Worm (Caenorhabditis elegans) whole organism, L3 larva: ENCODE results near the gene F07C6.2.
A peak's percentile ranks its signal among the peaks of the same experiment; 100 is the strongest.

Source experiments
- R02D3.7 ChIP-seq: fragments of 150-350 bp; optimal IDR thresholded peaks from 2 replicates; lab custom pipeline; 2014; ENCODE audit warnings: missing biosample characterization, missing genetic modification characterization
- ZK546.5 ChIP-seq: sonication (generic microtip); optimal IDR thresholded peaks from 2 replicates; lab custom pipeline; 2017; ENCODE audit warnings: missing biosample characterization, missing genetic modification characterization
- aly-2 ChIP-seq: fragments of 150-350 bp; optimal IDR thresholded peaks from 2 replicates; lab custom pipeline; 2014; ENCODE audit warnings: missing biosample characterization, missing genetic modification characterization
- ama-1 ChIP-seq: fragments of 150-350 bp; optimal IDR thresholded peaks from 2 replicates; lab custom pipeline; 2018
- ceh-16 ChIP-seq: sonication (generic microtip); optimal IDR thresholded peaks from 2 replicates; lab custom pipeline; 2017; ENCODE audit warnings: missing biosample characterization, missing genetic modification characterization
- ceh-82 ChIP-seq: fragments of 150-350 bp; optimal IDR thresholded peaks from 2 replicates; lab custom pipeline; 2014; ENCODE audit warnings: missing biosample characterization, missing genetic modification characterization
- ceh-9 ChIP-seq: sonication (generic microtip); optimal IDR thresholded peaks from 2 replicates; lab custom pipeline; 2018; ENCODE audit warnings: missing biosample characterization, missing genetic modification characterization
- daf-12 ChIP-seq: fragments of 150-350 bp; optimal IDR thresholded peaks from 2 replicates; lab custom pipeline; 2014; ENCODE audit warnings: missing biosample characterization, missing genetic modification reagents, missing genetic modification characterization
- egl-27 ChIP-seq: sonication (generic microtip); optimal IDR thresholded peaks from 4 replicates; lab custom pipeline; 2017; ENCODE audit warnings: missing biosample characterization, missing genetic modification reagents, missing genetic modification characterization
- egl-5 ChIP-seq: fragments of 150-350 bp; optimal IDR thresholded peaks from 2 replicates; lab custom pipeline; 2017; ENCODE audit warnings: missing biosample characterization, missing genetic modification reagents, missing genetic modification characterization, inconsistent platforms
- elt-2 ChIP-seq: sonication (generic microtip); optimal IDR thresholded peaks from 2 replicates; lab custom pipeline; 2016; ENCODE audit warnings: missing genetic modification reagents, mild to moderate bottlenecking, missing genetic modification characterization, missing compliant biosample characterization
- eor-1 ChIP-seq, 2 experiments: fragments of 150-350 bp; optimal IDR thresholded peaks; 2 replicates each; lab custom pipeline; 2014 to 2018; ENCODE audit warnings: missing biosample characterization in 2 of 2, missing genetic modification characterization in 2 of 2
- fkh-10 ChIP-seq: sonication (generic microtip); optimal IDR thresholded peaks from 2 replicates; lab custom pipeline; 2017; ENCODE audit warnings: missing biosample characterization, missing genetic modification reagents, missing genetic modification characterization
- fkh-2 ChIP-seq: fragments of 150-350 bp; optimal IDR thresholded peaks from 2 replicates; lab custom pipeline; 2014; ENCODE audit warnings: missing biosample characterization, missing genetic modification reagents, missing genetic modification characterization
- hmg-11 ChIP-seq: sonication (generic microtip); optimal IDR thresholded peaks from 2 replicates; lab custom pipeline; 2016; ENCODE audit warnings: missing genetic modification characterization, missing compliant biosample characterization
- jun-1 ChIP-seq: fragments of 150-350 bp; optimal IDR thresholded peaks from 2 replicates; lab custom pipeline; 2014; ENCODE audit warnings: missing biosample characterization, missing genetic modification reagents, missing genetic modification characterization
- lin-15B ChIP-seq: fragments of 150-350 bp; optimal IDR thresholded peaks from 2 replicates; lab custom pipeline; 2014; ENCODE audit warnings: missing biosample characterization, missing genetic modification characterization
- lin-39 ChIP-seq: fragments of 150-350 bp; optimal IDR thresholded peaks from 2 replicates; lab custom pipeline; 2018; ENCODE audit warnings: missing biosample characterization, missing genetic modification reagents, missing genetic modification characterization
- lsy-12 ChIP-seq: sonication (generic microtip); optimal IDR thresholded peaks from 2 replicates; lab custom pipeline; 2016; ENCODE audit warnings: mild to moderate bottlenecking, missing genetic modification characterization, missing compliant biosample characterization
- mdl-1 ChIP-seq: fragments of 150-350 bp; optimal IDR thresholded peaks from 2 replicates; lab custom pipeline; 2014; ENCODE audit warnings: missing biosample characterization, missing genetic modification characterization
- mml-1 ChIP-seq: fragments of 150-350 bp; sonication (generic microtip); optimal IDR thresholded peaks from 3 replicates; lab custom pipeline; 2014; ENCODE audit warnings: missing biosample characterization, missing genetic modification characterization
- nfya-1 ChIP-seq: sonication (generic microtip); optimal IDR thresholded peaks from 2 replicates; lab custom pipeline; 2017; ENCODE audit warnings: missing genetic modification characterization, mild to moderate bottlenecking, missing compliant biosample characterization, antibody characterized with exemption, moderate library complexity; ENCODE audit not compliant: insufficient read depth
- nhr-11 ChIP-seq: fragments of 150-350 bp; optimal IDR thresholded peaks from 2 replicates; lab custom pipeline; 2014; ENCODE audit warnings: missing biosample characterization, missing genetic modification characterization
- nhr-12 ChIP-seq: fragments of 150-350 bp; optimal IDR thresholded peaks from 2 replicates; lab custom pipeline; 2014; ENCODE audit warnings: missing biosample characterization, missing genetic modification characterization
- nhr-23 ChIP-seq: fragments of 150-350 bp; optimal IDR thresholded peaks from 2 replicates; lab custom pipeline; 2014; ENCODE audit warnings: missing biosample characterization, missing genetic modification reagents, missing genetic modification characterization
- nhr-237 ChIP-seq: fragments of 150-350 bp; optimal IDR thresholded peaks from 2 replicates; lab custom pipeline; 2014; ENCODE audit warnings: missing biosample characterization, missing genetic modification characterization
- nhr-25 ChIP-seq: sonication (generic microtip); optimal IDR thresholded peaks from 2 replicates; lab custom pipeline; 2017; ENCODE audit warnings: missing biosample characterization, missing genetic modification characterization
- nhr-67 ChIP-seq: fragments of 150-350 bp; optimal IDR thresholded peaks from 2 replicates; lab custom pipeline; 2014; ENCODE audit warnings: missing biosample characterization, missing genetic modification characterization
- nhr-76 ChIP-seq: fragments of 150-350 bp; sonication (generic microtip); optimal IDR thresholded peaks from 5 replicates; lab custom pipeline; 2014; ENCODE audit warnings: missing biosample characterization, missing genetic modification characterization
- pha-4 ChIP-seq: fragments of 150-350 bp; optimal IDR thresholded peaks from 2 replicates; lab custom pipeline; 2014; ENCODE audit warnings: missing biosample characterization, missing genetic modification reagents, missing genetic modification characterization
- sea-2 ChIP-seq: fragments of 150-350 bp; sonication (generic microtip); optimal IDR thresholded peaks from 4 replicates; lab custom pipeline; 2014; ENCODE audit warnings: missing biosample characterization, missing genetic modification reagents, missing genetic modification characterization
- skn-1 ChIP-seq: fragments of 150-350 bp; optimal IDR thresholded peaks from 2 replicates; lab custom pipeline; 2014; ENCODE audit warnings: missing biosample characterization, missing genetic modification characterization
- snpc-4 ChIP-seq: fragments of 150-350 bp; optimal IDR thresholded peaks from 2 replicates; lab custom pipeline; 2014; ENCODE audit warnings: missing biosample characterization, missing genetic modification characterization

The F07C6.2 gene

DNA sequence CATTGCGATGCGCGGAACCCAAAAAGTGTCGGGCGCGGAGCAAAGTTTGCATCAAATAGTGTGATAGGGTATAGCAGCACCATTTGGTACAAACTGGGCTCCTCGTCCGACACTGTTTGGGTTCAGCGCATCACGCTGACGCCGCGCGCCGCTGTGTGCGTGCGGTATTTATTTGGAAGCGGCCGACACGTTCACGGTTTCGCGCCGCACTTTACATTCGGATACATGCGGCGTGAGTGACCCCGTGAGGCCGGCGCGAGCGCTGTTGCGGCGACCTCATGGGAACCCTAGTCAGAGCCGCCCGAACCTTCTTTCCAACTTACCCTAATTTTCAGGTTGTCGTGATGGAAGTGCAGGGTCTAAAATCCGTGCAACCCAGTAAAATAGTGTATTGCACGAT lies 10.0 kb upstream of the F07C6.2 start:
- TF ChIP-seq R02D3.7 (tag; lab: Kevin White, UChicago) (no peak), jun-1 (tag; lab: Kevin White, UChicago) (no peak), skn-1 (tag; lab: Kevin White, UChicago) (no peak)

DNA sequence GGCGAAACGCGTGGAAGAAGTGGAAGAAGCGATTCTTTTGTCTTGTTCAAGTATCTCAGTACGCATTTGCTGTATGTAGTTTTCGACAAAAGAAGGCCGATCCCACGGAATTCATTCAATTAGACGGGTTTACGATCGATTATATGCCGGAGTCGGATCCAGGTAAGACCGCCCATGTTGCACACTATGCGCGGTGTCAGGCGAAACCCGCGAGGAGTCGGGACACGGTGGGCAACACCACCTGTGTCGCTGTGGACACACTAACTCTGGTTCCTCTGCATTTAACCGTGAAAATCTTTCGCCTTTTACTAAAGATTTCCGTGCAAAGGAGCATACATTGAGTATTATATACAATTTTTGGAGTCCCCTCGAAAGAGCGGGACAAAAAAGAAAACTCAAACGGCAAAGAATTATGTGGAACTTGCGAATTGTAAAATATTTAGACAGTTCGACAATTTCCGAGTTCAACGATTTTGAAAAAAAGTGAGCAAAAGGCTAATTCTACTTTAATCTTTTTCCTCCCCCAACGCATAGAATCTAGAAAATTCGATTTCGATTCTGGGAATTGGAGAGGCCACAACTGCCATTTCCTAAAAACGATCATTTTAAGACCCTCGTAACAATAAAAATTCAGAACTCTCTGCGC lies 9.0 kb upstream of the F07C6.2 start:
- no peak for TF ChIP-seq eor-1 (tag; optimal IDR thresholded peaks at IDR 0.05; lab: Kevin White, UChicago)
- no peak for TF ChIP-seq jun-1 (tag; lab: Kevin White, UChicago)
- TF ChIP-seq aly-2 (tag; lab: Kevin White, UChicago): no peak
- no peak for TF ChIP-seq nhr-12 (tag; lab: Kevin White, UChicago)
- no peak for TF ChIP-seq nhr-11 (tag; lab: Kevin White, UChicago)
- TF ChIP-seq nhr-76: no peak
- TF ChIP-seq lin-39: no peak
- no peak for TF ChIP-seq ceh-9 (tag; lab: Kevin White, UChicago)
- no peak for TF ChIP-seq egl-5 (tag; lab: Kevin White, UChicago)
- no peak for TF ChIP-seq ama-1
- no peak for TF ChIP-seq ceh-16 (tag; lab: Kevin White, UChicago)
- no peak for TF ChIP-seq ZK546.5 (tag; lab: Kevin White, UChicago)
- no peak for TF ChIP-seq ceh-82 (tag; lab: Kevin White, UChicago)
- TF ChIP-seq egl-27 (tag; lab: Kevin White, UChicago): no peak
- no peak for TF ChIP-seq lsy-12
- no peak for TF ChIP-seq nhr-67 (tag; lab: Kevin White, UChicago)
- no peak for TF ChIP-seq sea-2 (GFP tag; lab: Kevin White, UChicago)
- no peak for TF ChIP-seq hmg-11 (tag; lab: Kevin White, UChicago)
- TF ChIP-seq nhr-23 (tag; lab: Kevin White, UChicago): no peak

DNA sequence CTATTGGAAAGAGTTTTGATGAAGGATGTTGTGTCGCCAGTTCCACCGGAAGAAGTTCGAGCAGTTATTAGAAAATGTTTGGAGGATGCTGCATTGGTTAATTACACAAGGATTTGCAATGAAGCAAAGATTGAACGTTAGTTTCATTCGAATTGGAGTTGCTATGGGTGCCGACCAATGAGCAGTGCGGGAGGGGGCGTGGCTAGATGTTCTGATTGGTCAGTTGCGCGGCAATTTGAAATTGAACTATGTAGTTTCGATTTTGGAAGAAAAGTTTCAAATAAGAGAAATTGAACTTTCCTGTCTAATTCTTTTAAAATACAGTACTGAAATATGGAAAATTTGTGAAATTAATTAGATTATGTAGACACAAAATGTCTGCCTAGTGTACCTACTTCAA lies 7.8 kb upstream of the F07C6.2 start:
- TF ChIP-seq pha-4 (tag; lab: Kevin White, UChicago) (no peak), fkh-10 (GFP tag; lab: Kevin White, UChicago) (no peak), lin-15B (tag; lab: Kevin White, UChicago) (no peak), lin-39 (no peak), ceh-9 (tag; lab: Kevin White, UChicago) (no peak), daf-12 (tag; lab: Kevin White, UChicago) (no peak), nfya-1 (tag; lab: Kevin White, UChicago) (peak; percentile 67), nhr-25 (tag; lab: Kevin White, UChicago) (no peak)

DNA sequence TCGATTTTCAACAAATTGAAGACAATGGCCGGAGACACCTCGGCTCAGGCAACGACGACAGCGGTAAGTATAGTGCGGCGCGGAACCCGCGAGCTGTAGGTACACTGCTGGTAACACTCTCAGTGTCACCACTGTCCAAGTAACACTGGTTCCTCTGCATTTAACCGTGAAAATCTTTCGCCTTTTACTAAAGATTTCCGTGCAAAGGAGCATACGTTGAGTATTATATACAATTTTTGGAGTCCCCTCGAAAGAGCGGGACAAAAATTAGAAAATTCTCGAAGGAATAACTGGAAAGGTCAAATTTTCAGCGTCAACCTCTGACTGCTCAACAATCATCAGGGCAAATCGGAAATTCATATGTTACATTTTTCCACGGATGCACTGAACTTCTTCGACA lies 5.0 kb upstream of the F07C6.2 start:
- peak; percentile 12 for TF ChIP-seq snpc-4 (tag; lab: Kevin White, UChicago)
- TF ChIP-seq egl-27 (tag; lab: Kevin White, UChicago): no peak

DNA sequence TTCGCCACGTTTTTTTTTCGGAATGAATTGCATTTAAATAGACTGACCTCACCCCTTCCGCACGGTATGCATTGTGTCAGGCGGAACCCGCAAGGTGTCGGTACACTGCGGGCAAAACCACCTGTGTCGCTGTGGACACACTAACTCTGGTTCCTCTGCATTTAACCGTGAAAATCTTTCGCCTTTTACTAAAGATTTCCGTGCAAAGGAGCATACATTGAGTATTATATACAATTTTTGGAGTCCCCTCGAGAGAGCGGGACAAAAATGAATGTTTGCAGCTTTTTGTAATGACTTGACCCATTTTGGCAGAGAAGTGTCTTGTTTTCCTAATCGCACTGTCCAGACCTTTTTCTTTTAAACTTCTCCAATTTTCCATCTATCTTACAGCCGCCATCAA lies 4.0 kb upstream of the F07C6.2 start:
- TF ChIP-seq elt-2 (tag; lab: Kevin White, UChicago): peak; percentile 10
- TF ChIP-seq, all 47 proteins: peak for 1; not testable (repeated sequence) for 46

DNA sequence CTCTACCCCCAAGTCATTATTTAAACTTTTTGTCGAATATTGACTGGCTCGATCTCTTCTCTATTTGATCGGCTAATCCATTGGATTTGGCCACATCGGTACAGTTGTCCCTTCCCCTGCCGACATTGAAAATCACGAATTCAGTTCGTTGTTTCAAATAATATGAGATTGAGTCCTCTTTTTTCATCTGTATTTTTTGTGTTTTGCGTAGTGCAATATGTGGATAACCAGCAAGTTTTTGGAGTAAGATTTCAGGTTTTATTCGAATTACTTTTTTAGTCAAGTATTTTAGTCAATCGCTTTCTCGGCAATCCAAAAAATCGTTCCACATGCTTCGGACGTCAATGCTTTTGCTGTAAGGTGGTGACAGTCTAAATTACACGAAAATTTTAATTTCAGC lies 1.9 kb upstream of the F07C6.2 start, which contains the start of gene F07C6.3:
F07C6.3 (plus strand) TSS at position 148 of the 400 bp plus-strand sequence.
- TF ChIP-seq nhr-237 (tag; lab: Kevin White, UChicago) (no peak), mdl-1 (tag; lab: Kevin White, UChicago) (no peak), nhr-76 (no peak), mml-1 (tag; lab: Kevin White, UChicago) (no peak), fkh-2 (tag; lab: Kevin White, UChicago) (no peak), snpc-4 (tag; lab: Kevin White, UChicago) (no peak)
